Fruit fly (Drosophila melanogaster): ENCODE results near the gene Ubc7.

The Ubc7 gene

dm6 chrX:16593418-16593817 is at the start of gene Ubc7, which contains the start of gene SMC3:
Gene Ubc7, plus strand, starts transcription at chrX:16593677.
Gene SMC3, minus strand, starts transcription at chrX:16593439.
- TF ChIP-seq CTCF (optimal IDR thresholded peaks at IDR 0.05) (no peak), CG8478 (optimal IDR thresholded peaks at IDR 0.05) (no peak)

- TF ChIP-seq CG8478 (optimal IDR thresholded peaks at IDR 0.05) (no peak), CTCF (optimal IDR thresholded peaks at IDR 0.05) (peak; percentile 36 to 62)
Measured at dm6 chrX:16547390-16547789, 46.1 kb upstream of the Ubc7 start, which contains the start of gene CG9902. Gene CG9902, minus strand, starts transcription at chrX:16547520.

dm6 chrX:16552567-16552966 is 40.9 kb upstream of the Ubc7 start:
- TF ChIP-seq CG8478 (optimal IDR thresholded peaks at IDR 0.05) (no peak), CTCF (optimal IDR thresholded peaks at IDR 0.05) (no peak)

- TF ChIP-seq CTCF (optimal IDR thresholded peaks at IDR 0.05) (peak; percentile 37 to 41), CG8478 (optimal IDR thresholded peaks at IDR 0.05) (no peak)
Measured at dm6 chrX:16552968-16553417, 40.5 kb upstream of the Ubc7 start.

- TF ChIP-seq CTCF (optimal IDR thresholded peaks at IDR 0.05) (no peak), CG8478 (optimal IDR thresholded peaks at IDR 0.05) (no peak)
Measured at dm6 chrX:16553542-16554182, 39.8 kb upstream of the Ubc7 start, which contains the start of gene Arp2. Gene Arp2, minus strand, starts transcription at chrX:16553968.

- TF ChIP-seq CTCF (optimal IDR thresholded peaks at IDR 0.05) (no peak), CG8478 (optimal IDR thresholded peaks at IDR 0.05) (no peak)
Measured at dm6 chrX:16559514-16560510, 33.7 kb upstream of the Ubc7 start, which contains the start of gene Pp2B-14D. Gene Pp2B-14D, minus strand, starts transcription at chrX:16560016.

dm6 chrX:16562259-16562658 is 31.2 kb upstream of the Ubc7 start:
- TF ChIP-seq CG8478 (optimal IDR thresholded peaks at IDR 0.05) (no peak), CTCF (optimal IDR thresholded peaks at IDR 0.05) (peak in 1 of 2 experiments; percentile 30)

- TF ChIP-seq CG8478 (optimal IDR thresholded peaks at IDR 0.05) (no peak), CTCF (optimal IDR thresholded peaks at IDR 0.05) (no peak)
Measured at dm6 chrX:16565377-16565776, 28.1 kb upstream of the Ubc7 start.

dm6 chrX:16570572-16571224 is 22.8 kb upstream of the Ubc7 start:
- TF ChIP-seq CG8478 (optimal IDR thresholded peaks at IDR 0.05): no peak
- TF ChIP-seq CTCF (optimal IDR thresholded peaks at IDR 0.05): no peak

dm6 chrX:16573659-16574058 is 19.8 kb upstream of the Ubc7 start:
- TF ChIP-seq CG8478 (optimal IDR thresholded peaks at IDR 0.05): no peak
- no peak for TF ChIP-seq CTCF (optimal IDR thresholded peaks at IDR 0.05)

- TF ChIP-seq CG8478 (optimal IDR thresholded peaks at IDR 0.05): no peak
- TF ChIP-seq CTCF (optimal IDR thresholded peaks at IDR 0.05): no peak
Measured at dm6 chrX:16574114-16574513, 19.4 kb upstream of the Ubc7 start.

dm6 chrX:16575097-16575496 is 18.4 kb upstream of the Ubc7 start:
- TF ChIP-seq CTCF (optimal IDR thresholded peaks at IDR 0.05) (no peak), CG8478 (optimal IDR thresholded peaks at IDR 0.05) (no peak)

- TF ChIP-seq CTCF (optimal IDR thresholded peaks at IDR 0.05): no peak
- no peak for TF ChIP-seq CG8478 (optimal IDR thresholded peaks at IDR 0.05)
Measured at dm6 chrX:16579978-16580377, 13.5 kb upstream of the Ubc7 start.

dm6 chrX:16581703-16582102 is 11.8 kb upstream of the Ubc7 start:
- TF ChIP-seq CG8478 (optimal IDR thresholded peaks at IDR 0.05): no peak
- no peak for TF ChIP-seq CTCF (optimal IDR thresholded peaks at IDR 0.05)

dm6 chrX:16582145-16582544 is 11.3 kb upstream of the Ubc7 start:
- TF ChIP-seq CG8478 (optimal IDR thresholded peaks at IDR 0.05): no peak
- no peak for TF ChIP-seq CTCF (optimal IDR thresholded peaks at IDR 0.05)
